Worm (Caenorhabditis elegans): ENCODE results near the gene C06A1.6.

C06A1.6 gene

DNA sequence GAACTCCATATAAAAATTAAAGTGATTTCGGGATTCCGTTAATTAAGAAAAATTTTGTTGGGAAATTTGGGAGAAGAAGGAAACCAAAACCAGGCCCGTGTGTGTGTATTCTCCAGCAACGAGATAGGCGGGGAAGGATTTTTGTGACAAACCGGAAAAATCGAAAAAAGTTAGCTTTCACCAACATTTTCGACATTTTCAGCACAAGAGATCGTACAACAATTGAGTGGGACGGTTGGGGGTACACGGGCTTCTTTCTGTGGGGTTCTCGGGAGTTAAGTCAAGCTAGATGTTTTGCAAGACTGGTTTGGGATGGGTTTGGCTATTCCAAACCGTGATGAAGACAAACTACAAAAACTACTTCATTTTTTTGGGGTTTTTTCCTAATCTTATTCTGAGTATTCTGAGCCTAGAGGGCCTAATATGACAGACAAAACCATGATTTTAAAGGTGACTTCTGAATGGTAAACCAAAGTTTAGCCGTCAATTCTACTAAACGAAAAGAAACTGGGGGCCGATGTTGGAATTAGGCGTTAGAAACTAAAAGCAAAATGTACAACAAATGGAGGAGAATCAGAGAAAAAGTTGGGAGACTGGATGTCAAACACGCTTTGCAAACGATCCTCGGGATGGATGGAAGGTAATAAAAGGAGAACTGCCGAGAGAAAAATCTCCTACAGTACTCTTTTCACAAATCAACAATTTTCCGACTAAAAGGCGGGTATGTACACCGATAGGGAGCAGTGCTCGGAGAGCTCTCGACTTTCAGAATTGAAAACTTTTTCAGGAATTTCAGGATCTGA, 21.6 kb downstream of the C06A1.6 start (continued):
- TF ChIP-seq mdl-1 (tag; optimal IDR thresholded peaks at IDR 0.05) (peak in 1 of 2 experiments; percentile 7), T26A8.4 (GFP tag; IDR thresholded peaks at IDR 0.05) (peak; percentile 51), unc-39 (tag; optimal IDR thresholded peaks at IDR 0.05) (no peak), sdz-12 (GFP tag; optimal IDR thresholded peaks at IDR 0.05) (peak; percentile 38), saeg-2 (GFP tag; IDR thresholded peaks at IDR 0.05) (peak; percentile 42; the same call in 1 of the 2 replicates), zip-11 (GFP tag; IDR thresholded peaks at IDR 0.05) (no peak; the same call in 1 of the 2 replicates), nhr-77 (tag; optimal IDR thresholded peaks at IDR 0.05) (no peak), lin-39 (tag; optimal IDR thresholded peaks at IDR 0.05) (no peak), snpc-1.2 (GFP tag; IDR thresholded peaks at IDR 0.05) (peak; percentile 70), nhr-111 (GFP tag; optimal IDR thresholded peaks at IDR 0.05) (no peak), jun-1 (tag; optimal IDR thresholded peaks at IDR 0.05) (no peak), dmd-6 (GFP tag; IDR thresholded peaks at IDR 0.05) (peak; percentile 16; the same call in 1 of the 2 replicates), dve-1 (tag; optimal IDR thresholded peaks at IDR 0.05; ENCODE audit: insufficient read depth) (peak; percentile 2), dmd-8 (GFP tag; IDR thresholded peaks at IDR 0.05) (0 out of 2 replicates have a peak, but pooled peaks have one; percentile 61), lin-13 (GFP tag; optimal IDR thresholded peaks at IDR 0.05) (no peak), lim-7 (GFP tag; IDR thresholded peaks at IDR 0.05) (peak; percentile 62; the same call in 1 of the 2 replicates), F44E2.7 (GFP tag; IDR thresholded peaks at IDR 0.05) (no peak), mxl-2 (GFP tag; conservative IDR thresholded peaks at IDR 0.05) (no peak), unc-62 (GFP tag; optimal IDR thresholded peaks at IDR 0.05 in 1 of 2) (peak in 1 of 2 experiments; percentile 72), unc-62 (tag; optimal IDR thresholded peaks at IDR 0.05) (no peak), nhr-41 (GFP tag; IDR thresholded peaks at IDR 0.05) (peak; percentile 50), mdt-29 (GFP tag; IDR thresholded peaks at IDR 0.05) (peak; percentile 21; the same call in 1 of the 2 replicates), F49E8.2 (tag; optimal IDR thresholded peaks at IDR 0.05; ENCODE audit: borderline replicate concordance) (no peak), R02D3.7 (tag; optimal IDR thresholded peaks at IDR 0.05) (no peak), ctbp-1 (GFP tag; IDR thresholded peaks at IDR 0.05) (peak; percentile 67; the same call in 1 of the 2 replicates), set-16 (GFP tag; IDR thresholded peaks at IDR 0.05) (no peak), madf-5 (GFP tag; IDR thresholded peaks at IDR 0.05) (peak; percentile 3 to 47; a peak in 2 of 4 replicates), mxl-3 (GFP tag; optimal IDR thresholded peaks at IDR 0.05) (no peak), fkh-10 (GFP tag; optimal IDR thresholded peaks at IDR 0.05) (no peak), daf-19 (GFP tag; conservative IDR thresholded peaks at IDR 0.05) (peak; percentile 70; the same call in 1 of the 2 replicates), Y75B8A.6 (GFP tag; IDR thresholded peaks at IDR 0.05) (no peak; the same call in 1 of the 2 replicates), nhr-48 (tag; optimal IDR thresholded peaks at IDR 0.05) (peak; percentile 7), aha-1 (tag) (peak; percentile 88), cey-2 (tag; optimal IDR thresholded peaks at IDR 0.05; ENCODE audit: borderline replicate concordance, insufficient read depth) (no peak), arid-1 (GFP tag; conservative IDR thresholded peaks at IDR 0.05) (peak; percentile 66; the same call in 1 of the 2 replicates), ceh-20 (GFP tag; IDR thresholded peaks at IDR 0.05) (peak; percentile 74), nhr-6 (tag; optimal IDR thresholded peaks at IDR 0.05) (peak; percentile 4), egl-43 (GFP tag; IDR thresholded peaks at IDR 0.05) (peak; percentile 87)

DNA sequence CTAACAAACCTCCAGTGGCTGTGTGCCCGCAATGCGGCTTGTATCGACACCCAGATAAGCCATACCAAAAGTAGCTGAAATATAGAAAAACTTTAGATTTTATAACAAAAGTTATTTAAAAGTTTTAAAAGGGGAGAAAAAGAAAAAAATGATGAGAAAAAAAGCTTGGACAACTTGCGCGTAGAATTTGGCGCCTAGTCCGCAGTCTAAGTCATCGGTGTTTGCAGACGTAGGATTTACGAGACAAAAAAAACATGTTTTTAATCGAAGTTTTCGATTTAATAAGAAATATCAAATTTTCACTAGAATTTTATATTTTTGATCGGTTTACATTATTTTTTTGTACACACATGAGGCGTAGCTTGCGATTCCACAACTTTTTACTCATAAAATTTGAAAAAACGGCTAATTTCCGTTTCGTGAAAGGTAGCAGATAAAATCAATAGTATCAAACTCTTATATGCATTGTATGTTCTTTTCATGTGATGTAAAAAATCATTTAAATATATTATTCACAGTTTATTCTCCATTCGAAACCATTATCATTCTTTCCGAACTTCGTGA, 22.5 kb downstream of the C06A1.6 start, which contains the start of gene pro-1:
Gene pro-1 (minus strand): TSS at position 74 of the 564 bp plus-strand sequence.
- TF ChIP-seq hmg-1.1 (GFP tag; IDR thresholded peaks at IDR 0.05): peak; percentile 80
- TF ChIP-seq mes-2 (tag; optimal IDR thresholded peaks at IDR 0.05; ENCODE audit: poor library complexity, severe bottlenecking): peak; percentile 79
- no peak for TF ChIP-seq ceh-82 (tag; optimal IDR thresholded peaks at IDR 0.05)
- TF ChIP-seq nhr-48 (tag; optimal IDR thresholded peaks at IDR 0.05): peak; percentile 22
- peak; percentile 98 for TF ChIP-seq mep-1 (tag; optimal IDR thresholded peaks at IDR 0.05)
- TF ChIP-seq unc-62 (GFP tag; optimal IDR thresholded peaks at IDR 0.05 in 1 of 2): peak in 1 of 2 experiments; percentile 90
- no peak for TF ChIP-seq unc-62 (tag; optimal IDR thresholded peaks at IDR 0.05)
- peak in 1 of 2 experiments; percentile 84 for TF ChIP-seq hif-1 (tag; optimal IDR thresholded peaks at IDR 0.05)
- peak; percentile 47 for TF ChIP-seq nhr-28 (tag; optimal IDR thresholded peaks at IDR 0.05)
- TF ChIP-seq lin-29 (GFP tag; IDR thresholded peaks at IDR 0.05): peak; percentile 89
- peak; percentile 96 for TF ChIP-seq ctbp-1 (GFP tag; IDR thresholded peaks at IDR 0.05)
- TF ChIP-seq daf-12 (tag; optimal IDR thresholded peaks at IDR 0.05): no peak
- no peak for TF ChIP-seq attf-4 (tag; optimal IDR thresholded peaks at IDR 0.05)
- TF ChIP-seq F44E2.7 (GFP tag; IDR thresholded peaks at IDR 0.05): no peak
- TF ChIP-seq nhr-10 (tag; optimal IDR thresholded peaks at IDR 0.05): no peak
- TF ChIP-seq php-3 (GFP tag; IDR thresholded peaks at IDR 0.05): peak; percentile 80
- peak; percentile 85 for TF ChIP-seq snpc-1.2 (GFP tag; IDR thresholded peaks at IDR 0.05)
